Fruit fly (Drosophila melanogaster) whole organism, embryonic: ENCODE results near the gene CG12951.

Source experiments
- Antp ChIP-seq: fragments of 200-800 bp; sonication (Bioruptor generic); optimal IDR thresholded peaks from 3 replicates; lab custom pipeline; 2016; ENCODE audit warnings: missing biosample characterization, missing genetic modification characterization
- CG10274 ChIP-seq: fragments of 200-800 bp; sonication (Bioruptor generic); optimal IDR thresholded peaks from 3 replicates; lab custom pipeline; 2017; ENCODE audit warnings: missing biosample characterization, mild to moderate bottlenecking, missing genetic modification characterization
- CG11398 ChIP-seq: fragments of 200-800 bp; sonication (Bioruptor generic); optimal IDR thresholded peaks from 2 replicates; lab custom pipeline; 2016; ENCODE audit warnings: missing biosample characterization, missing genetic modification characterization
- CG12155 ChIP-seq: fragments of 200-800 bp; sonication (Bioruptor generic); optimal IDR thresholded peaks from 3 replicates; lab custom pipeline; 2016; ENCODE audit warnings: missing biosample characterization, missing genetic modification characterization
- CG12744 ChIP-seq: fragments of 200-800 bp; sonication (Bioruptor generic); optimal IDR thresholded peaks from 2 replicates; lab custom pipeline; 2016; ENCODE audit warnings: missing biosample characterization, missing genetic modification characterization
- CG13287 ChIP-seq: fragments of 200-800 bp; sonication (Bioruptor generic); IDR thresholded peaks from 2 replicates; pipeline ENCODE4 v1.3.6; 2022; ENCODE audit warnings: missing biosample characterization, missing genetic modification characterization; ENCODE audit not compliant: partially characterized antibody
- CG13775 ChIP-seq: fragments of 200-800 bp; sonication (Bioruptor generic); optimal IDR thresholded peaks from 3 replicates; lab custom pipeline; 2017; ENCODE audit warnings: missing biosample characterization, mild to moderate bottlenecking, missing genetic modification characterization
- CG14014 ChIP-seq: fragments of 200-800 bp; sonication (Bioruptor generic); IDR thresholded peaks from 2 replicates; pipeline ENCODE4 v1.3.6; 2022; ENCODE audit warnings: missing biosample characterization, missing genetic modification characterization
- CG15479 ChIP-seq: fragments of 200-800 bp; sonication (Bioruptor generic); optimal IDR thresholded peaks from 3 replicates; lab custom pipeline; 2019; ENCODE audit warnings: missing biosample characterization, mild to moderate bottlenecking, missing genetic modification characterization, moderate library complexity
- CG2116 ChIP-seq: fragments of 200-800 bp; sonication (Bioruptor generic); optimal IDR thresholded peaks from 3 replicates; lab custom pipeline; 2018; ENCODE audit warnings: missing biosample characterization, mild to moderate bottlenecking, missing genetic modification characterization
- CG3726 ChIP-seq: fragments of 200-800 bp; sonication (Bioruptor generic); IDR thresholded peaks from 3 replicates; pipeline ENCODE4, ENCODE4 v1.3.6; 2022; ENCODE audit warnings: missing biosample characterization, missing genetic modification characterization
- CG7987 ChIP-seq: fragments of 200-800 bp; sonication (Bioruptor generic); optimal IDR thresholded peaks from 2 replicates; lab custom pipeline; 2018; ENCODE audit warnings: missing biosample characterization, mild to moderate bottlenecking, missing genetic modification characterization, moderate library complexity
- CG8359 ChIP-seq: fragments of 200-800 bp; sonication (Bioruptor generic); optimal IDR thresholded peaks from 2 replicates; lab custom pipeline; 2017; ENCODE audit warnings: missing biosample characterization, mild to moderate bottlenecking, missing genetic modification characterization, borderline replicate concordance
- CG9215 ChIP-seq: fragments of 200-800 bp; sonication (Bioruptor generic); IDR thresholded peaks from 2 replicates; pipeline ENCODE4 v1.3.6; 2022; ENCODE audit warnings: missing biosample characterization, missing genetic modification characterization
- D19A ChIP-seq: fragments of 200-800 bp; optimal IDR thresholded peaks from 3 replicates; lab custom pipeline; 2019; ENCODE audit warnings: missing biosample characterization, mild to moderate bottlenecking, missing genetic modification characterization, moderate library complexity
- Dbx ChIP-seq: fragments of 200-800 bp; sonication (Bioruptor generic); IDR thresholded peaks from 3 replicates; pipeline ENCODE4 v1.3.6; 2022; ENCODE audit warnings: missing biosample characterization, missing genetic modification characterization
- H15 ChIP-seq: fragments of 200-800 bp; sonication (Bioruptor generic); IDR thresholded peaks from 3 replicates; pipeline ENCODE4 v1.3.6; 2022; ENCODE audit warnings: missing biosample characterization, missing genetic modification characterization
- Max ChIP-seq: fragments of 200-800 bp; sonication (Bioruptor generic); optimal IDR thresholded peaks from 2 replicates; lab custom pipeline; 2016; ENCODE audit warnings: missing biosample characterization, mild to moderate bottlenecking, missing genetic modification characterization
- NFAT ChIP-seq: fragments of 200-800 bp; sonication (Bioruptor generic); IDR thresholded peaks from 2 replicates; pipeline ENCODE4 v1.3.6; 2022; ENCODE audit warnings: missing biosample characterization, missing genetic modification characterization
- Nf-YA ChIP-seq: fragments of 200-800 bp; sonication (Bioruptor generic); IDR thresholded peaks from 2 replicates; pipeline ENCODE4 v1.3.6; 2022; ENCODE audit warnings: missing biosample characterization, missing genetic modification characterization
- Sox102F ChIP-seq: fragments of 200-800 bp; sonication (Bioruptor generic); optimal IDR thresholded peaks from 2 replicates; lab custom pipeline; 2018; ENCODE audit warnings: missing biosample characterization, mild to moderate bottlenecking, missing genetic modification characterization, moderate library complexity
- abd-A ChIP-seq: fragments of 200-800 bp; sonication (Bioruptor generic); optimal IDR thresholded peaks from 3 replicates; lab custom pipeline; 2019; ENCODE audit warnings: missing biosample characterization, mild to moderate bottlenecking, missing genetic modification characterization, moderate library complexity
- al ChIP-seq: fragments of 200-800 bp; sonication (Bioruptor generic); IDR thresholded peaks from 2 replicates; pipeline ENCODE4 v1.3.6; 2022; ENCODE audit warnings: missing biosample characterization, missing genetic modification characterization
- bowl ChIP-seq: fragments of 200-800 bp; sonication (Bioruptor generic); IDR thresholded peaks from 2 replicates; pipeline ENCODE4 v1.3.6; 2022; ENCODE audit warnings: missing biosample characterization, missing genetic modification characterization
- dm ChIP-seq: fragments of 200-800 bp; sonication (Bioruptor generic); optimal IDR thresholded peaks from 3 replicates; lab custom pipeline; 2016; ENCODE audit warnings: missing biosample characterization, missing genetic modification characterization
- en ChIP-seq: fragments of 200-800 bp; sonication (Bioruptor generic); optimal IDR thresholded peaks from 2 replicates; lab custom pipeline; 2016; ENCODE audit warnings: missing biosample characterization, missing genetic modification characterization
- eve ChIP-seq, 2 experiments: fragments of >200 bp; optimal IDR thresholded peaks; 2 replicates each; lab custom pipeline; 2017; ENCODE audit warnings: missing biosample characterization in 2 of 2, missing genetic modification characterization in 2 of 2
- eyg ChIP-seq: fragments of 200-800 bp; sonication (Bioruptor generic); optimal IDR thresholded peaks from 3 replicates; lab custom pipeline; 2016; ENCODE audit warnings: missing biosample characterization, missing genetic modification characterization
- grau ChIP-seq: fragments of 200-800 bp; optimal IDR thresholded peaks from 3 replicates; lab custom pipeline; 2019; ENCODE audit warnings: missing biosample characterization, mild to moderate bottlenecking, missing genetic modification characterization, moderate library complexity
- gro ChIP-seq: fragments of 200-800 bp; sonication (Bioruptor generic); optimal IDR thresholded peaks from 2 replicates; lab custom pipeline; 2016; ENCODE audit warnings: missing biosample characterization, missing genetic modification characterization
- hbn ChIP-seq: fragments of 200-800 bp; sonication (Bioruptor generic); IDR thresholded peaks from 2 replicates; pipeline ENCODE4 v1.3.6; 2022; ENCODE audit warnings: missing biosample characterization, missing genetic modification characterization; ENCODE audit not compliant: partially characterized antibody
- hkb ChIP-seq, 2 experiments: fragments of 200-800 bp in 1 of 2; fragments of >200 bp in 1 of 2; sonication (Bioruptor generic) in 1 of 2; IDR thresholded peaks in 1 of 2; optimal IDR thresholded peaks in 1 of 2; 2 replicates each; pipeline versions ENCODE4 v1.3.6 to Lab custom; 2017 to 2022; ENCODE audit warnings: missing biosample characterization in 1 of 2, missing genetic modification characterization in 1 of 2
- hth ChIP-seq: fragments of >200 bp; optimal IDR thresholded peaks from 2 replicates; lab custom pipeline; 2017; ENCODE audit warnings: inconsistent platforms
- lbe ChIP-seq: fragments of 200-800 bp; sonication (Bioruptor generic); optimal IDR thresholded peaks from 2 replicates; lab custom pipeline; 2016; ENCODE audit warnings: missing biosample characterization, mild to moderate bottlenecking, missing genetic modification characterization
- phol ChIP-seq: fragments of 200-800 bp; sonication (Bioruptor generic); optimal IDR thresholded peaks from 3 replicates; lab custom pipeline; 2018; ENCODE audit warnings: missing biosample characterization, mild to moderate bottlenecking, missing genetic modification characterization, moderate library complexity
- repo ChIP-seq: fragments of 200-800 bp; sonication (Bioruptor generic); optimal IDR thresholded peaks from 2 replicates; lab custom pipeline; 2016; ENCODE audit warnings: missing biosample characterization, missing genetic modification characterization
- rib ChIP-seq: fragments of 200-800 bp; sonication (Bioruptor generic); IDR thresholded peaks from 2 replicates; pipeline ENCODE4 v1.3.6; 2022; ENCODE audit warnings: missing biosample characterization, missing genetic modification characterization
- sim ChIP-seq: fragments of 200-800 bp; sonication (Bioruptor generic); IDR thresholded peaks from 2 replicates; pipeline ENCODE4 v1.3.6; 2022; ENCODE audit warnings: missing biosample characterization, missing genetic modification characterization
- slou ChIP-seq: fragments of 200-800 bp; sonication (Bioruptor generic); optimal IDR thresholded peaks from 3 replicates; lab custom pipeline; 2016; ENCODE audit warnings: missing biosample characterization, missing genetic modification characterization
- sr ChIP-seq: fragments of 200-800 bp; sonication (Bioruptor generic); IDR thresholded peaks from 3 replicates; pipeline ENCODE4 v1.3.6; 2022; ENCODE audit warnings: missing biosample characterization, missing genetic modification characterization
- tap ChIP-seq: fragments of 200-800 bp; optimal IDR thresholded peaks from 3 replicates; lab custom pipeline; 2019; ENCODE audit warnings: missing biosample characterization, mild to moderate bottlenecking, missing genetic modification characterization, moderate library complexity
- tio ChIP-seq: fragments of 200-800 bp; sonication (Bioruptor generic); optimal IDR thresholded peaks from 2 replicates; lab custom pipeline; 2017; ENCODE audit warnings: missing biosample characterization, missing genetic modification characterization, inconsistent platforms
- toy ChIP-seq: fragments of 200-800 bp; sonication (Bioruptor generic); IDR thresholded peaks from 2 replicates; pipeline ENCODE4 v1.3.6; 2022; ENCODE audit warnings: missing biosample characterization, missing genetic modification characterization
- zen ChIP-seq: fragments of 200-800 bp; sonication (Bioruptor generic); optimal IDR thresholded peaks from 3 replicates; lab custom pipeline; 2018; ENCODE audit warnings: missing biosample characterization, mild to moderate bottlenecking, missing genetic modification characterization, moderate library complexity

CG12951 gene

dm6 chr3R:9340425-9341188 lies 10.5 kb upstream of the CG12951 start (continued):
- peak; percentile 98 for TF ChIP-seq D19A (tag; lab: Kevin White, UChicago)
- TF ChIP-seq CG2116 (GFP tag; lab: Kevin White, UChicago) = peak; percentile 20
- TF ChIP-seq Antp (GFP tag; lab: Kevin White, UChicago) = peak; percentile 74
- peak; percentile 53 for TF ChIP-seq dm (GFP tag; lab: Kevin White, UChicago)
- peak; percentile 38 for TF ChIP-seq gro (GFP tag; lab: Kevin White, UChicago)
- peak; percentile 66; the same call in 2 of the 3 replicates for TF ChIP-seq H15 (GFP tag; lab: Robert Waterston, UW)
- peak in 1 of 2 experiments; percentile 93 for TF ChIP-seq eve (GFP tag; optimal IDR thresholded peaks at IDR 0.05; lab: Kevin White, UChicago)
- TF ChIP-seq CG7987 (GFP tag; lab: Kevin White, UChicago) = peak; percentile 83
- peak; percentile 83 for TF ChIP-seq Max (GFP tag; lab: Kevin White, UChicago)
- no peak for TF ChIP-seq sim (GFP tag; lab: Robert Waterston, UW)
- TF ChIP-seq CG15479 = peak; percentile 21
- peak; percentile 41; the same call in 1 of the 2 replicates for TF ChIP-seq Nf-YA (GFP tag; lab: Robert Waterston, UW)
- TF ChIP-seq hth (lab: Kevin White, UChicago) = no peak
- peak; percentile 90 for TF ChIP-seq tio (GFP tag; lab: Kevin White, UChicago)
- TF ChIP-seq hkb (optimal IDR thresholded peaks at IDR 0.05; lab: Kevin White, UChicago) = no peak
- TF ChIP-seq hkb (GFP tag; IDR thresholded peaks at IDR 0.05; lab: Robert Waterston, UW) = peak; percentile 79
- TF ChIP-seq slou (GFP tag; lab: Kevin White, UChicago) = peak; percentile 69
- TF ChIP-seq CG12744 (GFP tag; lab: Kevin White, UChicago) = no peak
- TF ChIP-seq CG10274 (GFP tag; lab: Kevin White, UChicago) = peak; percentile 85
- TF ChIP-seq CG11398 = peak; percentile 51
- no peak for TF ChIP-seq sr (GFP tag; lab: Robert Waterston, UW)
- TF ChIP-seq hbn = no peak
- TF ChIP-seq CG14014 (GFP tag; lab: Robert Waterston, UW) = peak; percentile 84
- peak; percentile 77 for TF ChIP-seq CG8359 (GFP tag; lab: Kevin White, UChicago)
- peak; percentile 93 for TF ChIP-seq grau (tag; lab: Kevin White, UChicago)
- peak; percentile 63 for TF ChIP-seq NFAT (GFP tag; lab: Robert Waterston, UW)
- TF ChIP-seq zen (tag; lab: Kevin White, UChicago) = peak; percentile 81
- TF ChIP-seq repo = peak; percentile 61
- peak; percentile 78; the same call in 2 of the 3 replicates for TF ChIP-seq Dbx (GFP tag; lab: Robert Waterston, UW)
- TF ChIP-seq tap (tag; lab: Kevin White, UChicago) = peak; percentile 81
- TF ChIP-seq al (GFP tag; lab: Robert Waterston, UW) = peak; percentile 83
- TF ChIP-seq abd-A (tag; lab: Kevin White, UChicago) = no peak
- TF ChIP-seq bowl (GFP tag; lab: Robert Waterston, UW) = peak; percentile 27; the same call in 1 of the 2 replicates
- TF ChIP-seq CG3726 (GFP tag; lab: Robert Waterston, UW) = no peak; the same call in 2 of the 3 replicates
- TF ChIP-seq Sox102F = peak; percentile 92
- peak; percentile 66; the same call in 1 of the 2 replicates for TF ChIP-seq rib (GFP tag; lab: Robert Waterston, UW)
- peak; percentile 81 for TF ChIP-seq CG9215 (GFP tag; lab: Robert Waterston, UW)
- peak; percentile 94 for TF ChIP-seq CG13775 (GFP tag; lab: Kevin White, UChicago)
- TF ChIP-seq eyg (GFP tag; lab: Kevin White, UChicago) = peak; percentile 23
- TF ChIP-seq phol (tag; lab: Kevin White, UChicago) = peak; percentile 88
- peak; percentile 31 for TF ChIP-seq en
- TF ChIP-seq lbe (GFP tag; lab: Kevin White, UChicago) = peak; percentile 41
- TF ChIP-seq toy (GFP tag; lab: Robert Waterston, UW) = 0 out of 2 replicates have a peak, but pooled peaks have one; percentile 65
- no peak for TF ChIP-seq CG13287 (GFP tag; lab: Robert Waterston, UW)
- peak; percentile 82 for TF ChIP-seq CG12155
